Fruit fly (Drosophila melanogaster) whole organism, embryonic: ENCODE measurements around the gene Prosbeta2.

Experiments used
- CG10147 ChIP-seq: fragments of 200-800 bp; sonication (Bioruptor generic); optimal IDR thresholded peaks from 2 replicates; lab custom pipeline; 2019; ENCODE audit warnings: missing biosample characterization, mild to moderate bottlenecking, missing genetic modification characterization, moderate library complexity
- CG10274 ChIP-seq: fragments of 200-800 bp; sonication (Bioruptor generic); optimal IDR thresholded peaks from 3 replicates; lab custom pipeline; 2017; ENCODE audit warnings: missing biosample characterization, mild to moderate bottlenecking, missing genetic modification characterization
- CG10462 ChIP-seq: fragments of 200-800 bp; sonication (Bioruptor generic); optimal IDR thresholded peaks from 2 replicates; lab custom pipeline; 2016; ENCODE audit warnings: missing biosample characterization, missing genetic modification characterization
- CG10979 ChIP-seq: fragments of 200-800 bp; sonication (Bioruptor generic); optimal IDR thresholded peaks from 2 replicates; lab custom pipeline; 2018; ENCODE audit warnings: missing biosample characterization, mild to moderate bottlenecking, missing genetic modification characterization, moderate library complexity
- CG11456 ChIP-seq: fragments of 200-800 bp; sonication (Bioruptor generic); IDR thresholded peaks from 3 replicates; pipeline ENCODE4 v1.3.6; 2022; ENCODE audit warnings: missing biosample characterization, missing genetic modification characterization
- CG12219 ChIP-seq: fragments of 200-800 bp; sonication (Bioruptor generic); optimal IDR thresholded peaks from 3 replicates; lab custom pipeline; 2018; ENCODE audit warnings: missing biosample characterization, mild to moderate bottlenecking, missing genetic modification characterization
- CG13775 ChIP-seq: fragments of 200-800 bp; sonication (Bioruptor generic); optimal IDR thresholded peaks from 3 replicates; lab custom pipeline; 2017; ENCODE audit warnings: missing biosample characterization, mild to moderate bottlenecking, missing genetic modification characterization
- CG15696 ChIP-seq: fragments of 200-800 bp; sonication (Bioruptor generic); optimal IDR thresholded peaks from 2 replicates; lab custom pipeline; 2019; ENCODE audit warnings: missing biosample characterization, mild to moderate bottlenecking, missing genetic modification characterization, moderate library complexity
- CG1647 ChIP-seq: fragments of 200-800 bp; sonication (Bioruptor generic); optimal IDR thresholded peaks from 3 replicates; lab custom pipeline; 2016; ENCODE audit warnings: missing biosample characterization, missing genetic modification characterization
- CG2129 ChIP-seq: fragments of 200-800 bp; sonication (Bioruptor generic); IDR thresholded peaks from 2 replicates; pipeline ENCODE4 v1.3.6; 2022; ENCODE audit warnings: missing biosample characterization, missing genetic modification characterization; ENCODE audit not compliant: partially characterized antibody
- CG2678 ChIP-seq: fragments of 200-800 bp; sonication (Bioruptor generic); optimal IDR thresholded peaks from 3 replicates; lab custom pipeline; 2019; ENCODE audit warnings: missing biosample characterization, mild to moderate bottlenecking, missing genetic modification characterization, moderate library complexity
- CG34376 ChIP-seq: fragments of 200-800 bp; sonication (Bioruptor generic); optimal IDR thresholded peaks from 2 replicates; lab custom pipeline; 2018; ENCODE audit warnings: missing biosample characterization, mild to moderate bottlenecking, missing genetic modification characterization
- CG7357 ChIP-seq: fragments of 200-800 bp; sonication (Bioruptor generic); IDR thresholded peaks from 3 replicates; pipeline ENCODE4 v1.3.6; 2022; ENCODE audit warnings: missing biosample characterization, missing genetic modification characterization
- CG8281 ChIP-seq: fragments of 200-800 bp; sonication (Bioruptor generic); optimal IDR thresholded peaks from 2 replicates; lab custom pipeline; 2018; ENCODE audit warnings: missing biosample characterization, mild to moderate bottlenecking, missing genetic modification characterization, moderate library complexity
- CG8478 ChIP-seq: fragments of >200 bp; optimal IDR thresholded peaks from 2 replicates; lab custom pipeline; 2018
- CG9932 ChIP-seq: fragments of 200-800 bp; sonication (Bioruptor generic); IDR thresholded peaks from 2 replicates; pipeline ENCODE4 v1.3.6; 2022; ENCODE audit warnings: missing biosample characterization, missing genetic modification characterization
- Dp ChIP-seq: fragments of 200-800 bp; sonication (Bioruptor generic); optimal IDR thresholded peaks from 2 replicates; lab custom pipeline; 2018; ENCODE audit warnings: missing biosample characterization, mild to moderate bottlenecking, missing genetic modification characterization, moderate library complexity
- Drgx ChIP-seq: fragments of 200-800 bp; sonication (Bioruptor generic); IDR thresholded peaks from 2 replicates; pipeline ENCODE4 v1.3.6; 2022; ENCODE audit warnings: missing biosample characterization, missing genetic modification characterization
- HmgZ ChIP-seq: fragments of 200-800 bp; sonication (Bioruptor generic); optimal IDR thresholded peaks from 2 replicates; lab custom pipeline; 2018; ENCODE audit warnings: missing biosample characterization, mild to moderate bottlenecking, missing genetic modification characterization
- MBD-R2 ChIP-seq: fragments of 200-800 bp; sonication (Bioruptor generic); IDR thresholded peaks from 2 replicates; pipeline ENCODE4 v1.3.6; 2022; ENCODE audit warnings: missing biosample characterization, missing genetic modification characterization
- Mes4 ChIP-seq: fragments of 200-800 bp; sonication (Bioruptor generic); optimal IDR thresholded peaks from 2 replicates; lab custom pipeline; 2016; ENCODE audit warnings: missing biosample characterization, missing genetic modification characterization
- NC2α ChIP-seq: fragments of 200-800 bp; sonication (Bioruptor generic); optimal IDR thresholded peaks from 2 replicates; lab custom pipeline; 2016; ENCODE audit warnings: missing biosample characterization, missing genetic modification characterization
- NC2β ChIP-seq: fragments of 200-800 bp; sonication (Bioruptor generic); optimal IDR thresholded peaks from 2 replicates; lab custom pipeline; 2016; ENCODE audit warnings: missing biosample characterization, missing genetic modification characterization
- Sry-β ChIP-seq: fragments of 200-800 bp; sonication (Bioruptor generic); optimal IDR thresholded peaks from 2 replicates; lab custom pipeline; 2018; ENCODE audit warnings: missing biosample characterization, mild to moderate bottlenecking, missing genetic modification characterization, moderate library complexity
- Trl ChIP-seq, 3 experiments: fragments of >200 bp in 2 of 3; fragments of 200-800 bp in 1 of 3; sonication (Bioruptor generic) in 1 of 3; optimal IDR thresholded peaks; 2 replicates in 1 of 3; 3 replicates in 2 of 3; lab custom pipeline; 2016 to 2017; ENCODE audit warnings: missing biosample characterization in 1 of 3, missing genetic modification characterization in 1 of 3
- YL-1 ChIP-seq: fragments of 200-800 bp; sonication (Bioruptor generic); optimal IDR thresholded peaks from 3 replicates; lab custom pipeline; 2017; ENCODE audit warnings: missing biosample characterization, mild to moderate bottlenecking, missing genetic modification characterization
- abd-A ChIP-seq: fragments of 200-800 bp; sonication (Bioruptor generic); optimal IDR thresholded peaks from 3 replicates; lab custom pipeline; 2019; ENCODE audit warnings: missing biosample characterization, mild to moderate bottlenecking, missing genetic modification characterization, moderate library complexity
- bigmax ChIP-seq: fragments of 200-800 bp; sonication (Bioruptor generic); optimal IDR thresholded peaks from 2 replicates; lab custom pipeline; 2018; ENCODE audit warnings: missing biosample characterization, mild to moderate bottlenecking, missing genetic modification characterization
- bowl ChIP-seq: fragments of 200-800 bp; sonication (Bioruptor generic); IDR thresholded peaks from 2 replicates; pipeline ENCODE4 v1.3.6; 2022; ENCODE audit warnings: missing biosample characterization, missing genetic modification characterization
- cad ChIP-seq: fragments of >200 bp; optimal IDR thresholded peaks from 2 replicates; lab custom pipeline; 2017; ENCODE audit warnings: missing biosample characterization, missing genetic modification characterization
- chif ChIP-seq, 2 experiments: fragments of 200-800 bp; sonication (Bioruptor generic); optimal IDR thresholded peaks; 3 replicates each; lab custom pipeline; 2016; ENCODE audit warnings: missing biosample characterization in 2 of 2, missing genetic modification characterization in 2 of 2
- dimm ChIP-seq: fragments of 200-800 bp; sonication (Bioruptor generic); IDR thresholded peaks from 2 replicates; pipeline ENCODE4 v1.3.6; 2022; ENCODE audit warnings: missing biosample characterization, missing genetic modification characterization
- gcm ChIP-seq: fragments of 200-800 bp; sonication (Bioruptor generic); optimal IDR thresholded peaks from 2 replicates; lab custom pipeline; 2019; ENCODE audit warnings: missing biosample characterization, mild to moderate bottlenecking, missing genetic modification characterization, moderate library complexity
- gfzf ChIP-seq: fragments of 200-800 bp; sonication (Bioruptor generic); optimal IDR thresholded peaks from 2 replicates; lab custom pipeline; 2016; ENCODE audit warnings: missing biosample characterization, mild to moderate bottlenecking, missing genetic modification characterization, moderate library complexity
- gro ChIP-seq: fragments of 200-800 bp; sonication (Bioruptor generic); optimal IDR thresholded peaks from 2 replicates; lab custom pipeline; 2016; ENCODE audit warnings: missing biosample characterization, missing genetic modification characterization
- ham ChIP-seq: fragments of 200-800 bp; sonication (Bioruptor generic); IDR thresholded peaks from 2 replicates; pipeline ENCODE4 v1.3.6; 2022; ENCODE audit warnings: missing biosample characterization, missing genetic modification characterization
- her ChIP-seq: fragments of 200-800 bp; sonication (Bioruptor generic); optimal IDR thresholded peaks from 2 replicates; lab custom pipeline; 2016; ENCODE audit warnings: missing biosample characterization, missing genetic modification characterization
- hth ChIP-seq: fragments of >200 bp; optimal IDR thresholded peaks from 2 replicates; lab custom pipeline; 2017; ENCODE audit warnings: inconsistent platforms
- ken ChIP-seq: fragments of 200-800 bp; sonication (Bioruptor generic); IDR thresholded peaks from 3 replicates; pipeline ENCODE4 v1.3.6; 2022; ENCODE audit warnings: missing biosample characterization, missing genetic modification characterization
- lab ChIP-seq: fragments of 200-800 bp; sonication (Bioruptor generic); optimal IDR thresholded peaks from 3 replicates; lab custom pipeline; 2017; ENCODE audit warnings: missing biosample characterization, missing genetic modification characterization, mild to moderate bottlenecking, moderate library complexity, missing genetic modification reagents
- lbe ChIP-seq: fragments of 200-800 bp; sonication (Bioruptor generic); optimal IDR thresholded peaks from 2 replicates; lab custom pipeline; 2016; ENCODE audit warnings: missing biosample characterization, mild to moderate bottlenecking, missing genetic modification characterization
- luna ChIP-seq: fragments of 200-800 bp; sonication (Bioruptor generic); optimal IDR thresholded peaks from 2 replicates; lab custom pipeline; 2016; ENCODE audit warnings: missing biosample characterization, missing genetic modification characterization
- p53 ChIP-seq: fragments of 200-800 bp; sonication (Bioruptor generic); optimal IDR thresholded peaks from 2 replicates; lab custom pipeline; 2016; ENCODE audit warnings: missing biosample characterization, missing genetic modification characterization
- pros ChIP-seq: fragments of 200-800 bp; sonication (Bioruptor generic); optimal IDR thresholded peaks from 3 replicates; lab custom pipeline; 2019; ENCODE audit warnings: missing biosample characterization, mild to moderate bottlenecking, missing genetic modification characterization, moderate library complexity
- row ChIP-seq: fragments of 200-800 bp; sonication (Bioruptor generic); IDR thresholded peaks from 3 replicates; pipeline ENCODE4 v1.3.6; 2022; ENCODE audit warnings: missing biosample characterization, missing genetic modification characterization
- seq ChIP-seq: fragments of 200-800 bp; sonication (Bioruptor generic); IDR thresholded peaks from 2 replicates; pipeline ENCODE4 v1.3.6; 2022; ENCODE audit warnings: missing biosample characterization, missing genetic modification characterization
- tin ChIP-seq: fragments of 200-800 bp; sonication (Bioruptor generic); optimal IDR thresholded peaks from 3 replicates; lab custom pipeline; 2016; ENCODE audit warnings: missing biosample characterization, missing genetic modification characterization
- tup ChIP-seq: fragments of 200-800 bp; sonication (Bioruptor generic); optimal IDR thresholded peaks from 2 replicates; lab custom pipeline; 2016; ENCODE audit warnings: missing biosample characterization, mild to moderate bottlenecking, missing genetic modification characterization, moderate library complexity
- unpg ChIP-seq: fragments of 200-800 bp; sonication (Bioruptor generic); optimal IDR thresholded peaks from 3 replicates; lab custom pipeline; 2018; ENCODE audit warnings: missing biosample characterization, mild to moderate bottlenecking, missing genetic modification characterization, moderate library complexity
- wor ChIP-seq: fragments of 200-800 bp; sonication (Bioruptor generic); IDR thresholded peaks from 2 replicates; pipeline ENCODE4 v1.3.6; 2022; ENCODE audit warnings: missing biosample characterization, missing genetic modification characterization
- zfh1 ChIP-seq: fragments of 200-800 bp; sonication (Bioruptor generic); IDR thresholded peaks from 3 replicates; pipeline ENCODE4 v1.3.6; 2022; ENCODE audit warnings: missing biosample characterization, missing genetic modification characterization

The Prosbeta2 gene

dm6 chr3L:14956288-14957032 is 43.3 kb upstream of the Prosbeta2 start (continued):
- TF ChIP-seq gfzf (GFP tag; lab: Kevin White, UChicago) (no peak), CG2678 (no peak), HmgZ (tag; lab: Kevin White, UChicago) (no peak), cad (GFP tag; lab: Kevin White, UChicago) (no peak), Trl (optimal IDR thresholded peaks at IDR 0.05; lab: Kevin White, UChicago) (no peak), Trl (GFP tag; optimal IDR thresholded peaks at IDR 0.05; lab: Kevin White, UChicago) (peak; percentile 6), gro (GFP tag; lab: Kevin White, UChicago) (no peak), MBD-R2 (no peak), seq (GFP tag; lab: Robert Waterston, UW) (no peak), wor (GFP tag; lab: Robert Waterston, UW) (no peak), CG15696 (peak; percentile 97), CG10979 (tag; lab: Kevin White, UChicago) (peak; percentile 40), CG10274 (GFP tag; lab: Kevin White, UChicago) (no peak), Sry-β (GFP tag; lab: Kevin White, UChicago) (no peak), YL-1 (GFP tag; lab: Kevin White, UChicago) (peak; percentile 48), CG10462 (GFP tag; lab: Kevin White, UChicago) (peak; percentile 58), NC2α (GFP tag; lab: Kevin White, UChicago) (peak; percentile 14), tin (GFP tag; lab: Kevin White, UChicago) (no peak), chif (GFP tag; optimal IDR thresholded peaks at IDR 0.05; lab: Kevin White, UChicago) (peak; percentile 28 to 56), Dp (GFP tag; lab: Kevin White, UChicago) (no peak), CG34376 (GFP tag; lab: Kevin White, UChicago) (no peak), ham (no peak), dimm (GFP tag; lab: Robert Waterston, UW) (no peak), CG2129 (GFP tag; lab: Robert Waterston, UW) (no peak), lbe (no peak), CG12219 (peak; percentile 20), CG7357 (GFP tag; lab: Robert Waterston, UW) (no peak), gcm (GFP tag; lab: Kevin White, UChicago) (peak; percentile 40), lab (GFP tag; lab: Kevin White, UChicago) (no peak), Mes4 (GFP tag; lab: Kevin White, UChicago) (peak; percentile 6), row (GFP tag; lab: Robert Waterston, UW) (no peak), abd-A (tag; lab: Kevin White, UChicago) (no peak), CG13775 (GFP tag; lab: Kevin White, UChicago) (no peak), Drgx (GFP tag; lab: Robert Waterston, UW) (no peak), hth (lab: Kevin White, UChicago) (no peak), tup (GFP tag; lab: Kevin White, UChicago) (peak; percentile 42), unpg (GFP tag; lab: Kevin White, UChicago) (peak; percentile 24), bigmax (GFP tag; lab: Kevin White, UChicago) (no peak), p53 (GFP tag; lab: Kevin White, UChicago) (no peak), CG10147 (GFP tag; lab: Kevin White, UChicago) (no peak), CG9932 (GFP tag; lab: Robert Waterston, UW) (no peak), CG11456 (GFP tag; lab: Robert Waterston, UW) (no peak), zfh1 (GFP tag; lab: Robert Waterston, UW) (no peak; the same call in 2 of the 3 replicates), ken (GFP tag; lab: Robert Waterston, UW) (no peak), pros (GFP tag; lab: Kevin White, UChicago) (peak; percentile 65), NC2β (peak; percentile 44), CG1647 (GFP tag; lab: Kevin White, UChicago) (no peak), her (GFP tag; lab: Kevin White, UChicago) (no peak), CG8281 (tag; lab: Kevin White, UChicago) (no peak), luna (GFP tag; lab: Kevin White, UChicago) (no peak), bowl (GFP tag; lab: Robert Waterston, UW) (no peak), CG8478 (lab: Kevin White, UChicago) (no peak)
